Worm (Caenorhabditis elegans) whole organism, L4/young adult: Measurements from ENCODE around the gene srr-8.

Experiments
- W03F9.2 ChIP-seq: fragments of 150-350 bp; optimal IDR thresholded peaks from 2 replicates; lab custom pipeline; 2014; ENCODE audit warnings: missing biosample characterization, missing genetic modification characterization
- dao-5 ChIP-seq: sonication (generic microtip); optimal IDR thresholded peaks from 2 replicates; lab custom pipeline; 2016; ENCODE audit warnings: missing genotype, missing genetic modification characterization, moderate library complexity, missing compliant biosample characterization
- him-1 ChIP-seq: sonication (generic microtip); optimal IDR thresholded peaks from 2 replicates; lab custom pipeline; 2016; ENCODE audit warnings: missing genotype, missing genetic modification reagents, missing genetic modification characterization, missing compliant biosample characterization

DNA sequence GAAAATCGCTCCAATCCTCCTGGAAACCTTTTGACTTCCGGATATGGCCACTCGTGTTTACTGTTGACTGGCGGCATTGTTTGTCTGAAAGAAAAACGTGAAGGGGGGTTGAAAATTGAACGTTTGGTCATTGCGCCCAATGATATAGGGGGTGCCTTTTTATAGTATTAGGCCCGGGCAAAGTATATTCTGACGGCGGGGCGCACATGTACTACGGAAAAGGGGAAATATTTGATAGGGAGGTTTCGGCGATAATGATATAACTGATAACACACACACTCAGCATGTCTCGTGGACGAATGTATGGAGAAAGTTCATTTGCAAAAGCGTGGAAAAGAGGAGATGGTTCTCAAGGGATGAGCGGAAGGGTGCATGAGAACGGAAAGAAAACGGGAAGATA lies 26.2 kb downstream of the srr-8 start, which contains the start of gene cpt-4:
- no peak for TF ChIP-seq dao-5 (tag; lab: Kevin White, UChicago)
- no peak for TF ChIP-seq him-1 (tag; lab: Kevin White, UChicago)
- TF ChIP-seq W03F9.2 (tag; lab: Kevin White, UChicago), result no peak
